Fruit fly (Drosophila melanogaster) whole organism, embryonic: ENCODE data around the gene MED25.

Experiments
- Abd-B ChIP-seq: fragments of 200-800 bp; sonication (Bioruptor generic); optimal IDR thresholded peaks from 2 replicates; lab custom pipeline; 2018; ENCODE audit warnings: missing biosample characterization, mild to moderate bottlenecking, missing genetic modification characterization, moderate library complexity
- Atf-2 ChIP-seq: fragments of 200-800 bp; sonication (Bioruptor generic); optimal IDR thresholded peaks from 2 replicates; lab custom pipeline; 2016; ENCODE audit warnings: missing biosample characterization, missing genetic modification characterization
- CG11398 ChIP-seq: fragments of 200-800 bp; sonication (Bioruptor generic); optimal IDR thresholded peaks from 2 replicates; lab custom pipeline; 2016; ENCODE audit warnings: missing biosample characterization, missing genetic modification characterization
- CG12391 ChIP-seq: fragments of 200-800 bp; sonication (Bioruptor generic); optimal IDR thresholded peaks from 3 replicates; lab custom pipeline; 2018; ENCODE audit warnings: missing biosample characterization, mild to moderate bottlenecking, missing genetic modification characterization, moderate library complexity
- CG13287 ChIP-seq: fragments of 200-800 bp; sonication (Bioruptor generic); IDR thresholded peaks from 2 replicates; pipeline ENCODE4 v1.3.6; 2022; ENCODE audit warnings: missing biosample characterization, missing genetic modification characterization; ENCODE audit not compliant: partially characterized antibody
- CG13296 ChIP-seq: fragments of 200-800 bp; sonication (Bioruptor generic); optimal IDR thresholded peaks from 3 replicates; lab custom pipeline; 2018; ENCODE audit warnings: missing biosample characterization, mild to moderate bottlenecking, missing genetic modification characterization
- CG13624 ChIP-seq: fragments of 200-800 bp; sonication (Bioruptor generic); optimal IDR thresholded peaks from 2 replicates; lab custom pipeline; 2016; ENCODE audit warnings: missing biosample characterization, missing genetic modification characterization
- CG14441 ChIP-seq: fragments of 200-800 bp; sonication (Bioruptor generic); IDR thresholded peaks from 2 replicates; pipeline ENCODE4 v1.3.6; 2022; ENCODE audit warnings: missing biosample characterization, missing genetic modification characterization
- CG15479 ChIP-seq: fragments of 200-800 bp; sonication (Bioruptor generic); optimal IDR thresholded peaks from 3 replicates; lab custom pipeline; 2019; ENCODE audit warnings: missing biosample characterization, mild to moderate bottlenecking, missing genetic modification characterization, moderate library complexity
- CG17359 ChIP-seq: fragments of 200-800 bp; sonication (Bioruptor generic); optimal IDR thresholded peaks from 3 replicates; lab custom pipeline; 2018; ENCODE audit warnings: missing biosample characterization, mild to moderate bottlenecking, missing genetic modification characterization, moderate library complexity
- CG18619 ChIP-seq: fragments of 200-800 bp; sonication (Bioruptor generic); optimal IDR thresholded peaks from 3 replicates; lab custom pipeline; 2017; ENCODE audit warnings: missing biosample characterization, mild to moderate bottlenecking, missing genetic modification characterization
- CG30403 ChIP-seq: fragments of 200-800 bp; sonication (Bioruptor generic); optimal IDR thresholded peaks from 3 replicates; lab custom pipeline; 2016; ENCODE audit warnings: missing biosample characterization, missing genetic modification characterization
- CG5953 ChIP-seq: fragments of 200-800 bp; sonication (Bioruptor generic); IDR thresholded peaks from 2 replicates; pipeline ENCODE4 v1.3.6; 2022; ENCODE audit warnings: missing biosample characterization, missing genetic modification characterization
- CG6854 ChIP-seq: fragments of 200-800 bp; sonication (Bioruptor generic); optimal IDR thresholded peaks from 3 replicates; lab custom pipeline; 2017; ENCODE audit warnings: missing biosample characterization, mild to moderate bottlenecking, missing genetic modification characterization
- CG7357 ChIP-seq: fragments of 200-800 bp; sonication (Bioruptor generic); IDR thresholded peaks from 3 replicates; pipeline ENCODE4 v1.3.6; 2022; ENCODE audit warnings: missing biosample characterization, missing genetic modification characterization
- CG8388 ChIP-seq: fragments of 200-800 bp; sonication (Bioruptor generic); optimal IDR thresholded peaks from 2 replicates; lab custom pipeline; 2019; ENCODE audit warnings: missing biosample characterization, mild to moderate bottlenecking, missing genetic modification characterization, moderate library complexity
- CG9876 ChIP-seq: fragments of 200-800 bp; sonication (Bioruptor generic); optimal IDR thresholded peaks from 2 replicates; lab custom pipeline; 2016; ENCODE audit warnings: missing biosample characterization, missing genetic modification characterization
- Camta ChIP-seq: fragments of 200-800 bp; sonication (Bioruptor generic); optimal IDR thresholded peaks from 2 replicates; lab custom pipeline; 2016; ENCODE audit warnings: missing biosample characterization, missing genetic modification characterization
- CkIIα-i1 ChIP-seq: fragments of 200-800 bp; sonication (Bioruptor generic); IDR thresholded peaks from 2 replicates; pipeline ENCODE4 v1.3.6; 2022; ENCODE audit warnings: missing biosample characterization, missing genetic modification characterization
- D ChIP-seq, 2 experiments: fragments of 200-800 bp in 1 of 2; fragments of >200 bp in 1 of 2; sonication (Bioruptor generic) in 1 of 2; optimal IDR thresholded peaks; 2 replicates in 1 of 2; 3 replicates in 1 of 2; lab custom pipeline; 2017; ENCODE audit warnings: mild to moderate bottlenecking in 1 of 2, missing biosample characterization in 1 of 2, missing genetic modification characterization in 1 of 2, missing genetic modification reagents in 1 of 2
- Ets65A ChIP-seq: fragments of 200-800 bp; sonication (Bioruptor generic); peaks from one replicate; lab custom pipeline; 2016; ENCODE audit warnings: missing biosample characterization, missing genetic modification characterization
- Ets97D ChIP-seq: fragments of 200-800 bp; sonication (Bioruptor generic); optimal IDR thresholded peaks from 3 replicates; lab custom pipeline; 2016; ENCODE audit warnings: missing biosample characterization, missing genetic modification characterization
- HmgD ChIP-seq: fragments of 200-800 bp; sonication (Bioruptor generic); optimal IDR thresholded peaks from 3 replicates; lab custom pipeline; 2016; ENCODE audit warnings: missing biosample characterization, missing genetic modification characterization
- Jarid2 ChIP-seq: fragments of 200-800 bp; sonication (Bioruptor generic); optimal IDR thresholded peaks from 3 replicates; lab custom pipeline; 2017; ENCODE audit warnings: mild to moderate bottlenecking, missing biosample characterization, missing genetic modification reagents, missing genetic modification characterization
- MTF-1 ChIP-seq: fragments of 200-800 bp; sonication (Bioruptor generic); optimal IDR thresholded peaks from 2 replicates; lab custom pipeline; 2018; ENCODE audit warnings: missing biosample characterization, mild to moderate bottlenecking, missing genetic modification characterization, borderline replicate concordance
- Mad ChIP-seq: fragments of 200-800 bp; sonication (Bioruptor generic); optimal IDR thresholded peaks from 2 replicates; lab custom pipeline; 2016; ENCODE audit warnings: missing biosample characterization, missing genetic modification characterization
- Max ChIP-seq: fragments of 200-800 bp; sonication (Bioruptor generic); optimal IDR thresholded peaks from 2 replicates; lab custom pipeline; 2016; ENCODE audit warnings: missing biosample characterization, mild to moderate bottlenecking, missing genetic modification characterization
- Mes4 ChIP-seq: fragments of 200-800 bp; sonication (Bioruptor generic); optimal IDR thresholded peaks from 2 replicates; lab custom pipeline; 2016; ENCODE audit warnings: missing biosample characterization, missing genetic modification characterization
- Oaz ChIP-seq: fragments of 200-800 bp; sonication (Bioruptor generic); IDR thresholded peaks from 2 replicates; pipeline ENCODE4 v1.3.6; 2022; ENCODE audit warnings: missing biosample characterization, missing genetic modification characterization
- Rfx ChIP-seq: fragments of 200-800 bp; sonication (Bioruptor generic); IDR thresholded peaks from 2 replicates; pipeline ENCODE4 v1.3.6; 2022; ENCODE audit warnings: missing biosample characterization, missing genetic modification characterization
- Side ChIP-seq: fragments of 200-800 bp; sonication (Bioruptor generic); optimal IDR thresholded peaks from 2 replicates; lab custom pipeline; 2016; ENCODE audit warnings: missing biosample characterization, missing genetic modification characterization
- amos ChIP-seq: fragments of 200-800 bp; sonication (Bioruptor generic); IDR thresholded peaks from 2 replicates; pipeline ENCODE4 v1.3.6; 2022; ENCODE audit warnings: missing biosample characterization, missing genetic modification characterization; ENCODE audit not compliant: partially characterized antibody
- cas ChIP-seq: fragments of 200-800 bp; sonication (Bioruptor generic); IDR thresholded peaks from 2 replicates; pipeline ENCODE4 v1.3.6; 2022; ENCODE audit warnings: missing biosample characterization, missing genetic modification characterization
- ci ChIP-seq: fragments of 200-800 bp; sonication (Bioruptor generic); IDR thresholded peaks from 3 replicates; pipeline ENCODE4 v1.3.6; 2022; ENCODE audit warnings: missing biosample characterization, missing genetic modification characterization
- crp ChIP-seq, 2 experiments: fragments of 200-800 bp; sonication (Bioruptor generic); optimal IDR thresholded peaks; 2 replicates in 1 of 2; 3 replicates in 1 of 2; lab custom pipeline; 2017; ENCODE audit warnings: missing biosample characterization in 2 of 2, missing genetic modification characterization in 2 of 2, mild to moderate bottlenecking in 1 of 2, moderate library complexity in 1 of 2
- dm ChIP-seq: fragments of 200-800 bp; sonication (Bioruptor generic); optimal IDR thresholded peaks from 3 replicates; lab custom pipeline; 2016; ENCODE audit warnings: missing biosample characterization, missing genetic modification characterization
- dmrt11E ChIP-seq: fragments of 200-800 bp; sonication (Bioruptor generic); optimal IDR thresholded peaks from 3 replicates; lab custom pipeline; 2018; ENCODE audit warnings: missing biosample characterization, mild to moderate bottlenecking, missing genetic modification characterization, moderate library complexity
- eve ChIP-seq, 2 experiments: fragments of >200 bp; optimal IDR thresholded peaks; 2 replicates each; lab custom pipeline; 2017; ENCODE audit warnings: missing biosample characterization in 2 of 2, missing genetic modification characterization in 2 of 2
- eyg ChIP-seq: fragments of 200-800 bp; sonication (Bioruptor generic); optimal IDR thresholded peaks from 3 replicates; lab custom pipeline; 2016; ENCODE audit warnings: missing biosample characterization, missing genetic modification characterization
- gt ChIP-seq: fragments of 200-800 bp; sonication (Bioruptor generic); IDR thresholded peaks from 2 replicates; pipeline ENCODE4 v1.3.6; 2022; ENCODE audit warnings: missing biosample characterization, missing genetic modification characterization
- knrl ChIP-seq: fragments of 200-800 bp; sonication (Bioruptor generic); IDR thresholded peaks from 3 replicates; pipeline ENCODE4 v1.3.6; 2022; ENCODE audit warnings: missing biosample characterization, missing genetic modification characterization; ENCODE audit not compliant: partially characterized antibody
- mld ChIP-seq: fragments of 200-800 bp; sonication (Bioruptor generic); IDR thresholded peaks from 3 replicates; pipeline ENCODE4 v1.3.6; 2022; ENCODE audit warnings: missing biosample characterization, missing genetic modification characterization; ENCODE audit not compliant: partially characterized antibody
- pb ChIP-seq: fragments of 200-800 bp; sonication (Bioruptor generic); optimal IDR thresholded peaks from 3 replicates; lab custom pipeline; 2016; ENCODE audit warnings: missing biosample characterization, missing genetic modification characterization
- peb ChIP-seq: fragments of 200-800 bp; sonication (Bioruptor generic); IDR thresholded peaks from 2 replicates; pipeline ENCODE4 v1.3.6; 2022; ENCODE audit warnings: missing biosample characterization, missing genetic modification characterization
- sd ChIP-seq: fragments of 200-800 bp; sonication (Bioruptor generic); optimal IDR thresholded peaks from 3 replicates; lab custom pipeline; 2018; ENCODE audit warnings: missing biosample characterization, mild to moderate bottlenecking, missing genetic modification characterization, moderate library complexity
- slp2 ChIP-seq: fragments of 200-800 bp; sonication (Bioruptor generic); optimal IDR thresholded peaks from 2 replicates; lab custom pipeline; 2016; ENCODE audit warnings: missing biosample characterization, missing genetic modification characterization
- trh ChIP-seq: fragments of 200-800 bp; sonication (Bioruptor generic); optimal IDR thresholded peaks from 2 replicates; lab custom pipeline; 2016; ENCODE audit warnings: missing biosample characterization, missing genetic modification characterization
- unpg ChIP-seq: fragments of 200-800 bp; sonication (Bioruptor generic); optimal IDR thresholded peaks from 3 replicates; lab custom pipeline; 2018; ENCODE audit warnings: missing biosample characterization, mild to moderate bottlenecking, missing genetic modification characterization, moderate library complexity
- wdn ChIP-seq: fragments of 200-800 bp; sonication (Bioruptor generic); IDR thresholded peaks from 2 replicates; pipeline ENCODE4 v1.3.6; 2022; ENCODE audit warnings: missing biosample characterization, missing genetic modification characterization

MED25 gene

DNA sequence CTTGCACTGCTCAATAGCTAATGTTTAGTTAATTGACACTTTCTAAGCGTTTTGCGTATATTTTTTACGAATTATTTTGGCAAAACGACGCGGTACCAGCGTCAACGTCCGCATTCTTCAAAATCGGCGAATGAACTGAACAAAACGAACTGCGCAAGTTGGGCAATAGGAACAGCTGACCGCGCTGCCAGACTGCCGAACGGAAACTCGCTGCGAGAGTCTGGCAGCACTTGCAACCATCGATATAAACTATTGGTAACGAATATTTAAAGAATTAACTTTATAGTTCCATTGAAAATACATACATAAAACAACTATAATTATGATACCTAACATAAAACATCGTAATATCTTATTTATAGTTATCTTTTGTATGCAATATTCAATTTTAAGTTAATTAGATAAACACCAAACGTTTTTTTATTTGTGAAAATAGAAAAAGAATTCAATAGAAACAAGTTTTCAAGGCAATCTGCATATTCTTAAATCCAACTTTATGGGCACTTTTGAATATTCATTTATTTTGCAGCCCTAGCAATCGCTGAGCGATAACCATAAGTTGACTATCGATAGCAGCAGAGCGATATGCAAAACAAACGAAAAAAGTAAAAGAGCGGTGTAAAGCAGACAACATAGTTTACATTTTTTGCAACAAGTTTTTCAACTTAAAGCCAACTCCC lies at the start of gene MED25, which contains the start of gene Hs6st (continued):
- no peak for TF ChIP-seq CG13624 (GFP tag; lab: Kevin White, UChicago)
- no peak for TF ChIP-seq pb
- peak; percentile 36 for TF ChIP-seq sd (tag; lab: Kevin White, UChicago)
- no peak for TF ChIP-seq CG14441
- no peak for TF ChIP-seq cas (GFP tag; lab: Robert Waterston, UW)
- TF ChIP-seq ci, result peak; percentile 29; the same call in 2 of the 3 replicates
- peak; percentile 72; the same call in 1 of the 2 replicates for TF ChIP-seq amos (GFP tag; lab: Robert Waterston, UW)
- TF ChIP-seq slp2, result no peak
- TF ChIP-seq Mes4 (GFP tag; lab: Kevin White, UChicago), result no peak
- no peak for TF ChIP-seq eyg (GFP tag; lab: Kevin White, UChicago)
- no peak for TF ChIP-seq CkIIα-i1 (GFP tag; lab: Robert Waterston, UW)
- TF ChIP-seq Abd-B (GFP tag; lab: Kevin White, UChicago), result peak; percentile 41
- TF ChIP-seq CG17359 (tag; lab: Kevin White, UChicago), result peak; percentile 66
- TF ChIP-seq Jarid2 (GFP tag; lab: Kevin White, UChicago), result peak; percentile 99
- no peak for TF ChIP-seq Mad (GFP tag; lab: Kevin White, UChicago)
- TF ChIP-seq knrl (GFP tag; lab: Robert Waterston, UW), result peak; percentile 79
- no peak for TF ChIP-seq CG8388
- TF ChIP-seq CG18619, result no peak
- TF ChIP-seq Side (GFP tag; lab: Kevin White, UChicago), result no peak
- TF ChIP-seq dmrt11E (tag; lab: Kevin White, UChicago), result peak; percentile 5
- TF ChIP-seq peb, result no peak
- TF ChIP-seq trh, result no peak
- no peak for TF ChIP-seq CG5953 (GFP tag; lab: Robert Waterston, UW)
- peak; percentile 50; the same call in 1 of the 3 replicates for TF ChIP-seq mld (GFP tag; lab: Robert Waterston, UW)
- TF ChIP-seq CG6854, result no peak
- no peak for TF ChIP-seq Atf-2 (GFP tag; lab: Kevin White, UChicago)
- no peak for TF ChIP-seq HmgD (GFP tag; lab: Kevin White, UChicago)
- TF ChIP-seq dm (GFP tag; lab: Kevin White, UChicago), result no peak
- TF ChIP-seq CG7357 (GFP tag; lab: Robert Waterston, UW), result no peak
- no peak for TF ChIP-seq D (optimal IDR thresholded peaks at IDR 0.05; lab: Kevin White, UChicago)
- TF ChIP-seq D (GFP tag; optimal IDR thresholded peaks at IDR 0.05; lab: Kevin White, UChicago), result peak; percentile 19
- peak; percentile 67 for TF ChIP-seq CG13296 (GFP tag; lab: Kevin White, UChicago)
- peak; percentile 73 for TF ChIP-seq CG13287 (GFP tag; lab: Robert Waterston, UW)
- no peak for TF ChIP-seq eve (GFP tag; optimal IDR thresholded peaks at IDR 0.05; lab: Kevin White, UChicago)
- TF ChIP-seq crp (GFP tag; optimal IDR thresholded peaks at IDR 0.05; lab: Kevin White, UChicago), result peak; percentile 80 to 96
- peak; percentile 4 for TF ChIP-seq unpg (GFP tag; lab: Kevin White, UChicago)
- TF ChIP-seq Ets65A (GFP tag; lab: Kevin White, UChicago), result peak; percentile 91
- TF ChIP-seq gt (GFP tag; lab: Robert Waterston, UW), result no peak
- TF ChIP-seq Camta (GFP tag; lab: Kevin White, UChicago), result no peak
- TF ChIP-seq MTF-1, result peak; percentile 6
- TF ChIP-seq Ets97D (GFP tag; lab: Kevin White, UChicago), result peak; percentile 79
- TF ChIP-seq Max, result peak; percentile 44
- no peak for TF ChIP-seq CG11398 (GFP tag; lab: Kevin White, UChicago)
- no peak for TF ChIP-seq wdn (GFP tag; lab: Robert Waterston, UW)
- TF ChIP-seq CG9876 (GFP tag; lab: Kevin White, UChicago), result no peak
- TF ChIP-seq CG12391, result peak; percentile 55
- no peak for TF ChIP-seq Oaz
- peak; percentile 26 for TF ChIP-seq Rfx (GFP tag; lab: Robert Waterston, UW)
- peak; percentile 34 for TF ChIP-seq CG30403
- peak; percentile 69 for TF ChIP-seq CG15479 (GFP tag; lab: Kevin White, UChicago)
